Fruit fly (Drosophila melanogaster): ENCODE measurements around the gene Lgr4.

The Lgr4 gene

dm6 chrX:13189032-13189431, at the start of gene Lgr4:
Gene Lgr4 (minus strand): TSS chrX:13189164.
- TF ChIP-seq CG10348 (GFP tag; IDR thresholded peaks at IDR 0.05) (no peak), CG12605 (GFP tag; IDR thresholded peaks at IDR 0.05) (peak; percentile 67), CG32121 (GFP tag; IDR thresholded peaks at IDR 0.05) (peak; percentile 17; the same call in 1 of the 2 replicates)

- TF ChIP-seq CG8159 (tag; optimal IDR thresholded peaks at IDR 0.05): peak; percentile 12
- peak; percentile 93 for TF ChIP-seq CG32121 (GFP tag; IDR thresholded peaks at IDR 0.05)
- peak; percentile 81 for TF ChIP-seq CG14655 (GFP tag; optimal IDR thresholded peaks at IDR 0.05)
- TF ChIP-seq CG10348 (GFP tag; IDR thresholded peaks at IDR 0.05): 0 out of 2 replicates have a peak, but pooled peaks have one; percentile 25
- peak; percentile 60 for TF ChIP-seq Pif1A (GFP tag; optimal IDR thresholded peaks at IDR 0.05)
- TF ChIP-seq rn (GFP tag; IDR thresholded peaks at IDR 0.05): peak; percentile 42; the same call in 1 of the 2 replicates
- no peak for TF ChIP-seq D1 (tag; optimal IDR thresholded peaks at IDR 0.05)
- peak; percentile 12 for TF ChIP-seq CG15710 (tag; optimal IDR thresholded peaks at IDR 0.05)
- TF ChIP-seq gl (tag; optimal IDR thresholded peaks at IDR 0.05): no peak
- peak; percentile 71 for TF ChIP-seq fd96Ca (GFP tag; IDR thresholded peaks at IDR 0.05)
- TF ChIP-seq Pif1B (GFP tag; optimal IDR thresholded peaks at IDR 0.05): peak; percentile 40
- peak; percentile 54 for TF ChIP-seq CG9948 (tag; optimal IDR thresholded peaks at IDR 0.05)
- TF ChIP-seq EcR (GFP tag; optimal IDR thresholded peaks at IDR 0.05): no peak
- no peak for TF ChIP-seq CG13204 (GFP tag; optimal IDR thresholded peaks at IDR 0.05)
- TF ChIP-seq CG34367 (tag; optimal IDR thresholded peaks at IDR 0.05): peak; percentile 7
- peak; percentile 74 for TF ChIP-seq CG12605 (GFP tag; IDR thresholded peaks at IDR 0.05)
- peak; percentile 90 for TF ChIP-seq CG4496 (GFP tag; IDR thresholded peaks at IDR 0.05)
- peak; percentile 11 for TF ChIP-seq Snoo (tag; optimal IDR thresholded peaks at IDR 0.05)
- TF ChIP-seq CG17806 (tag; optimal IDR thresholded peaks at IDR 0.05): peak; percentile 50
- peak; percentile 84 for TF ChIP-seq CG8301 (tag; optimal IDR thresholded peaks at IDR 0.05)
- peak; percentile 89 for TF ChIP-seq Ets98B (GFP tag; IDR thresholded peaks at IDR 0.05)
Measured at dm6 chrX:13238294-13238917, 49.4 kb upstream of the Lgr4 start.

dm6 chrX:13236516-13237245, 47.7 kb upstream of the Lgr4 start, which contains the start of gene CG32639:
Gene CG32639 (minus strand): TSS chrX:13236566.
- TF ChIP-seq CG34367 (tag; optimal IDR thresholded peaks at IDR 0.05) (no peak), CG17806 (tag; optimal IDR thresholded peaks at IDR 0.05) (no peak), CG9948 (tag; optimal IDR thresholded peaks at IDR 0.05) (no peak), CG32121 (GFP tag; IDR thresholded peaks at IDR 0.05) (no peak), gl (tag; optimal IDR thresholded peaks at IDR 0.05) (no peak), CG15710 (tag; optimal IDR thresholded peaks at IDR 0.05) (no peak), CG14655 (GFP tag; optimal IDR thresholded peaks at IDR 0.05) (no peak)

dm6 chrX:13234738-13235470, 45.9 kb upstream of the Lgr4 start:
- TF ChIP-seq EcR (GFP tag; optimal IDR thresholded peaks at IDR 0.05) (no peak), Pif1B (GFP tag; optimal IDR thresholded peaks at IDR 0.05) (no peak), D1 (tag; optimal IDR thresholded peaks at IDR 0.05) (no peak), Ets98B (GFP tag; IDR thresholded peaks at IDR 0.05) (peak; percentile 41; the same call in 1 of the 2 replicates), CG8159 (tag; optimal IDR thresholded peaks at IDR 0.05) (no peak), CG14655 (GFP tag; optimal IDR thresholded peaks at IDR 0.05) (no peak), CG13204 (GFP tag; optimal IDR thresholded peaks at IDR 0.05) (no peak), CG8301 (tag; optimal IDR thresholded peaks at IDR 0.05) (no peak), CG34367 (tag; optimal IDR thresholded peaks at IDR 0.05) (no peak), CG10348 (GFP tag; IDR thresholded peaks at IDR 0.05) (no peak), gl (tag; optimal IDR thresholded peaks at IDR 0.05) (no peak), CG9948 (tag; optimal IDR thresholded peaks at IDR 0.05) (no peak), rn (GFP tag; IDR thresholded peaks at IDR 0.05) (no peak), CG32121 (GFP tag; IDR thresholded peaks at IDR 0.05) (peak; percentile 60), CG17806 (tag; optimal IDR thresholded peaks at IDR 0.05) (no peak), fd96Ca (GFP tag; IDR thresholded peaks at IDR 0.05) (0 out of 3 replicates have a peak, but pooled peaks have one; percentile 40), CG15710 (tag; optimal IDR thresholded peaks at IDR 0.05) (no peak), CG4496 (GFP tag; IDR thresholded peaks at IDR 0.05) (peak; percentile 80), Pif1A (GFP tag; optimal IDR thresholded peaks at IDR 0.05) (no peak), CG12605 (GFP tag; IDR thresholded peaks at IDR 0.05) (peak; percentile 56; the same call in 1 of the 2 replicates), Snoo (tag; optimal IDR thresholded peaks at IDR 0.05) (peak; percentile 42)

- TF ChIP-seq Pif1B (GFP tag; optimal IDR thresholded peaks at IDR 0.05): peak; percentile 81
- peak; percentile 90 for TF ChIP-seq CG8159 (tag; optimal IDR thresholded peaks at IDR 0.05)
- TF ChIP-seq Pif1A (GFP tag; optimal IDR thresholded peaks at IDR 0.05): peak; percentile 85
- peak; percentile 69 for TF ChIP-seq CG17806 (tag; optimal IDR thresholded peaks at IDR 0.05)
- peak; percentile 91 for TF ChIP-seq CG15710 (tag; optimal IDR thresholded peaks at IDR 0.05)
- peak; percentile 11; the same call in 1 of the 3 replicates for TF ChIP-seq fd96Ca (GFP tag; IDR thresholded peaks at IDR 0.05)
- peak; percentile 81 for TF ChIP-seq CG9948 (tag; optimal IDR thresholded peaks at IDR 0.05)
- peak; percentile 79 for TF ChIP-seq CG13204 (GFP tag; optimal IDR thresholded peaks at IDR 0.05)
- peak; percentile 80 for TF ChIP-seq EcR (GFP tag; optimal IDR thresholded peaks at IDR 0.05)
- TF ChIP-seq CG4496 (GFP tag; IDR thresholded peaks at IDR 0.05): peak; percentile 84
- TF ChIP-seq Snoo (tag; optimal IDR thresholded peaks at IDR 0.05): peak; percentile 61
- peak; percentile 51; the same call in 1 of the 2 replicates for TF ChIP-seq Ets98B (GFP tag; IDR thresholded peaks at IDR 0.05)
- peak; percentile 77 for TF ChIP-seq gl (tag; optimal IDR thresholded peaks at IDR 0.05)
- peak; percentile 69 for TF ChIP-seq D1 (tag; optimal IDR thresholded peaks at IDR 0.05)
- peak; percentile 25 for TF ChIP-seq CG12605 (GFP tag; IDR thresholded peaks at IDR 0.05)
- peak; percentile 67 for TF ChIP-seq CG8301 (tag; optimal IDR thresholded peaks at IDR 0.05)
- peak; percentile 83 for TF ChIP-seq CG14655 (GFP tag; optimal IDR thresholded peaks at IDR 0.05)
- no peak for TF ChIP-seq CG10348 (GFP tag; IDR thresholded peaks at IDR 0.05)
- TF ChIP-seq rn (GFP tag; IDR thresholded peaks at IDR 0.05): no peak
- peak; percentile 32; the same call in 1 of the 2 replicates for TF ChIP-seq CG32121 (GFP tag; IDR thresholded peaks at IDR 0.05)
- TF ChIP-seq CG34367 (tag; optimal IDR thresholded peaks at IDR 0.05): peak; percentile 67
Measured at dm6 chrX:13233811-13234737, 45.1 kb upstream of the Lgr4 start.
